Fruit fly (Drosophila melanogaster) Kc167 (cell line): ENCODE results near the gene wls.

ENCODE experiments used
- Myc ChIP-seq: fragments of >200 bp; optimal IDR thresholded peaks from 2 replicates; lab custom pipeline; 2017; ENCODE audit warnings: missing external identifiers
- Sin3A ChIP-seq: fragments of >200 bp; optimal IDR thresholded peaks from 2 replicates; lab custom pipeline; 2018; ENCODE audit warnings: missing external identifiers
- h ChIP-seq: fragments of >200 bp; optimal IDR thresholded peaks from 3 replicates; lab custom pipeline; 2018; ENCODE audit warnings: missing external identifiers
- insv ChIP-seq: fragments of >200 bp; optimal IDR thresholded peaks from 3 replicates; lab custom pipeline; 2018; ENCODE audit warnings: missing external identifiers
- psq ChIP-seq: fragments of >200 bp; optimal IDR thresholded peaks from 2 replicates; lab custom pipeline; 2017; ENCODE audit warnings: missing external identifiers
- ttk ChIP-seq: sonication (Bioruptor generic); optimal IDR thresholded peaks from 2 replicates; lab custom pipeline; 2017; ENCODE audit warnings: missing external identifiers

wls gene

DNA sequence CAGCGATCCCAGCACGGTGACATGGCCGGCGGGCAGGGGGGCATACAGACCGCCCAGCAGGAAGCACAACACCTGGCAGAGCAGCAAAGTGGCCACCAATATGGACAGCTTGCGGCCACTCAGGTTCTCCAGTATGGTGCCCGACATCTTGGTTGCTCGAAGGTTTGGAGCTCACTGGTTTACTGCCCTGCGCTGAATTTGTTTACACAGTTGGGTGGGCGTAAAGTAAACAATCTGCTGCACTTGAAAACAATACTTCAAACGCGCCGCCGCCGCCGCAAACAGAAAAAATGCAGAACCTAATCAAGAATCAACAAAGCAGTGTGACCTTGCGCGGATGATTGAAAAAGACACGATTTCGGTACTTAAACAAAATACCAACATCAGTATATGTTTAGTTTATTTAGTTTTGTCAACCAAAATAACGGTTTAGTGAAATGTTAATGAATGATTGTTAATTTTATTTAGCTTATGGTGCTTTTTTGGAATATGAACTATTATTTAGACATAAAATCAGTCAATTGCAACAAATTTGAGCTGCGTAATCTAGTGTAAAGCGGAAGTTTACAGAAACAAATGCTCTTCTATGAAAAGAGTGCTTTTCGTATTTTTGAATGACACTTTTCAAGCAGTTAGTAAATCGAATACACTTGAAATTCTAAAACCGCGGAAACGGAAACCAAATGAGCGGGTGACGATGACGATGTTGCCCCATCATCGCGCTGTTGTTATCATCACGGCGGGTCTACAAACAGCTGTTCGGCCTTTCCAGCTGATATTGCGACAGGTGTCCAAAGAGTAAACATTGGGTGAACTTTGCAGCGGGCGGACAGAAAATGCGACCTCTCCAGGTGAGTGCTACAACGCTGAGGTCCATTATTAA, at the start of gene wls, which contains the start of gene Adck5:
wls (minus strand) TSS at position 327 of the 883 bp plus-strand sequence.
Adck5 (plus strand) TSS at position 519 of the 883 bp plus-strand sequence.
- no peak for TF ChIP-seq insv (lab: Kevin White, UChicago)
- TF ChIP-seq Sin3A (lab: Kevin White, UChicago), result no peak
- TF ChIP-seq ttk, result no peak
- no peak for TF ChIP-seq psq
- TF ChIP-seq Myc (lab: Kevin White, UChicago), result no peak
- no peak for TF ChIP-seq h (lab: Kevin White, UChicago)

DNA sequence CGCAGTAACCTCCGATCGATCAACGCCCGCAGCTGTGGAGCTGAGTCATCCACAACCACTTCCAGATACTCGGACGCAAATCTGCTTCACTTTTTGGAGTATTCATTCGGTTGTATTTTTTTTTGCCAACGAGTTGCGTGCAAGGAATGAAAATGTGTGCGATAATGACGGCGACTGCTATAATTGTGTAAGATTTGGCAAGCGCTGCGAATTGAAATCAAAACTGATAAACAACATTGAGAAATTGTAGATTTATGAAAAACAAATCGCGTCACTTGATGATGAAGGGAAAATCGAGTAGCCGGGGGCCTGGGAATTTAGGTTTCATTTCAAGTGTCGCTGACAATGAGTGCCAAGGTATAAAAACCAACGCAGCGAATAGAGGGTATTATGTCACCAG, 49.5 kb upstream of the wls start:
- TF ChIP-seq psq (no peak), Myc (lab: Kevin White, UChicago) (no peak), ttk (no peak), h (lab: Kevin White, UChicago) (no peak), Sin3A (lab: Kevin White, UChicago) (no peak)

DNA sequence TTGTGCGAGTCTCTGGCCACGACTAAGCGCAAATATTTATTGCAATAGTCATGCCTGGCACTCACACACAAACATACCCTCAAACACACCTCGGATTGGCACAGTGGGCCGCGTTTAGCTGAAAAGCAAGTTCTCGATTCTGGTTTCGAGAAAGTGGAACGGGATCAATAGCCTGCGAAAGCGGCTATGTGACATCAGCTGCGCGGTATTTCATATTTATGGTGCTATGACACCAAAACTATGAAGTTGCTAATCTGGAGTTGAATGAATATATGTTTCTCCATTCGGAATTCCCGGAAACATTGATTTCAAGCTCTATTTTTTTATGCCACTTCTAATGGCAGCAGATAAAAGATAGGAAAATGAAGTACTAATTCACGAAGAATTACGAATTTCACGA, 48.5 kb upstream of the wls start:
- TF ChIP-seq h (lab: Kevin White, UChicago), result no peak
- TF ChIP-seq Sin3A (lab: Kevin White, UChicago), result no peak
- no peak for TF ChIP-seq insv (lab: Kevin White, UChicago)
- no peak for TF ChIP-seq psq
- no peak for TF ChIP-seq Myc (lab: Kevin White, UChicago)
- no peak for TF ChIP-seq ttk

DNA sequence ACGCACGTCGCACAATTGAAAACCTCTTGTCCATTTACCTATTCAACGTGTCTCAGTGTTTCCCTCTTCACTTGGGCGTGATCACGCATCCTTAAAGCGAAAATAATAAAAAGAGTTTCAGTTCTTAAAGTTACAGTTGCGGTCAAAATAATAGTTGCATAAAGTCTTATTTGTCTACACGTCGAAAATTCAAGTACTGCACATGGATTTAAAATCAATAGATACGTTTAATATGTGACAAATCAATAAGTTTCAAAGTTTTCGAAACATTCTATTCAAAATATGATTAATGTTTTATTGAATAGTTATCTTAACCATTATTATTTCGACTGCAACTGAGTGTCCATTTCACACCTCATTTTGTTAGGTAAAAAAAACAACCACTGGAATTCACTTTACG, 46.8 kb upstream of the wls start:
- TF ChIP-seq psq (no peak), insv (lab: Kevin White, UChicago) (no peak), Sin3A (lab: Kevin White, UChicago) (no peak), Myc (lab: Kevin White, UChicago) (no peak), h (lab: Kevin White, UChicago) (no peak), ttk (no peak)

DNA sequence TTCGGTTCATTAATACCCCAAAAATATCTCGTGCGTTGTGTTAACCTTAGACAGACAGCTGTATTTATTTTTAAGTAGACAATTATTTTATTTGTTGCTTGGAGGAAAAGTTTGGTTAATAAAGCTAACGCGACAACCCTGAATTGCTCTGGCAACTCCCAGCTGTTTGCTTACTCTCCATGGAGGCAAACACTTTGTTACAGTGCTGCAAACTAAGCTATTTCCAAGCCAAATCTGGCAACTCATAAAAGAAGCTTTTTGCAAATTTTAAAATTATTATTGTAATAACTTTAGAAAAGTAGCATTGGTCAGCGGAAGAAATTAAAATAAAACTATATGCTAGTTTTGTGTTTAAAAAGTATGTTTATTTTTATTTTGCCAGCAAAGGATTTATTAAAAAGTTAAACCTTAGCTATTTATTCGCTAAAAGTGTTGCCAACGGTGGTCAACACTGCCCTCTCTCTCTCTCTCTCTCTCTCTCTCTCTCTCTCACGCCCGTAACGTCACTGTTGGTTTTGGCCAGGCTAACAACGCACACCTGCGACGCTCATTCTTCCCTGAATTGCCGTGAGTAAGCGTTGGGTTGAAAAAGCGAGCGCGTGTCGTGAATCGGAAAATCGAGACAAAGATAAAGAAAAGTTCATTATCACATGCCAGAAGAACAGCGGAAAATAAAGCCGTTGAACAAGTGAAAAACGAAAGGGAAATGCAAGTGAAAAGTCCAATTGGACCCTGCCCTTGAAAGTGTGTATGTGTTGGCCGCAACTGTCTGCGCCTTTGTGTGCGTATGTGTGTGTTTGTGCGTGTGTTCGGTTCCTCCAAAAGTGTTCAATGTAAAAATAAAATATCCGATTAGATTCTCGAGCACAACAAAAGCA, 46.1 kb upstream of the wls start:
- TF ChIP-seq h (lab: Kevin White, UChicago), result no peak
- no peak for TF ChIP-seq ttk
- TF ChIP-seq Myc (lab: Kevin White, UChicago), result no peak
- no peak for TF ChIP-seq Sin3A (lab: Kevin White, UChicago)
- no peak for TF ChIP-seq psq
- no peak for TF ChIP-seq insv (lab: Kevin White, UChicago)

DNA sequence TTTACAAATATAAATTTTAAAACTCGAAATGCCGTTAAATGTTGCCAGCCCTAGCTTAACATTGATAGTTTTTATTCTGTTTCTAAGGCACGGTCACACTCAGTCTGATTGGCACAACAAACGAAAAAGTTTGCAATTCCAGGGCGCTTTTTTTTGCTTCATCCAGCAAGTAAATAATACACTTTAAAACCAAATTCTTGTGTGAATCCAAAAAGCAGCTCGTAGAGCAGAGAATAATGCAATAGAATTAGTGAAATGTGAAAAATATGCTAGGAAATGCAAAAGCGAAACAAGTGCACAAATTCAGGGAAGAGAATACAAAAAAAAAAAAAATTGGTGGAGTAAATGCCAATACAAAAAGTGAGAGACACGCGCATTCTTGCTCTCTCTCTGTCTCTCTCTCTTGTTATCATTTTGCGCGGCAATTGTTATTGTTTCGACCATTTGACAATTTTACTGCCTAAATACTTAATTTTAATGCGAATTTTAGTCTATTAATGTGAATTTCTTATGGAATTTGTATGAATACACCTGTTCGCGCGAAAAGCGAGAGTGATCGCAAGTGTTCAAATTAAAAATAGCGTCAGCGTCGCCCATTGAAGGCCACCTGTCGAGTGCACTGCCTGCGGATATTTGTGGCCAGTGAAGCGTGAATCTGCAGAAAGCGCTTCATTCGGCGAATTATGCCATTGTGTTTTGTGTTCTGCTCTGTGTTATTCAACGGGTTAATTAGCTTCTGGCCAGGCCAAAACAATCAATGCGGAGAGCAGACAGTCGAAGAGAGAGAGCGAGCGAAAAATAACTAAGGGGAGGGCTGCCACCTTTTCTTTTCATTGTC, 45.2 kb upstream of the wls start, which contains the start of gene CG42671:
CG42671 (plus strand) TSS at position 100 of the 838 bp plus-strand sequence.
- no peak for TF ChIP-seq ttk
- TF ChIP-seq Myc (lab: Kevin White, UChicago), result no peak
- no peak for TF ChIP-seq psq
- TF ChIP-seq h (lab: Kevin White, UChicago), result no peak
- TF ChIP-seq insv (lab: Kevin White, UChicago), result no peak
- TF ChIP-seq Sin3A (lab: Kevin White, UChicago), result no peak

DNA sequence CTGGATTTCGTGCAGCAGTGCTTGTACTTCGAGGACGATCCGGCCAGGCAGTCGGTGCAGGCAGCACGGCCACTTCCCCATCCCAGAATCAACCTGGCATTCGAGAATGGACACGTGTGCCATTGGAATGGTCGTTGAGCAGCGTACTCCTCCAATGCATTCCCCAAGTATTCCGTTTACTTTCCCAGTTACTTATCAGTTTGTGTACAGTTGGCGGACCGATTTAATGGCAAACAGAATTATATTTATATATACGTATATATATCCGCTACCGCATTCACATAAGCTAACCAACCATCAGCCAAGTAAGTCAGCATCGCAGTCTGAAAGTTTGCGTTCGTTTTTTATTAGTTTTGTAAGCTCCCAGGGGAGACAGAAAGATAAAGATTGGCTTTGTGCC, 44.2 kb upstream of the wls start:
- TF ChIP-seq Myc (lab: Kevin White, UChicago) (no peak), ttk (no peak), psq (no peak), h (lab: Kevin White, UChicago) (no peak), Sin3A (lab: Kevin White, UChicago) (no peak), insv (lab: Kevin White, UChicago) (no peak)

DNA sequence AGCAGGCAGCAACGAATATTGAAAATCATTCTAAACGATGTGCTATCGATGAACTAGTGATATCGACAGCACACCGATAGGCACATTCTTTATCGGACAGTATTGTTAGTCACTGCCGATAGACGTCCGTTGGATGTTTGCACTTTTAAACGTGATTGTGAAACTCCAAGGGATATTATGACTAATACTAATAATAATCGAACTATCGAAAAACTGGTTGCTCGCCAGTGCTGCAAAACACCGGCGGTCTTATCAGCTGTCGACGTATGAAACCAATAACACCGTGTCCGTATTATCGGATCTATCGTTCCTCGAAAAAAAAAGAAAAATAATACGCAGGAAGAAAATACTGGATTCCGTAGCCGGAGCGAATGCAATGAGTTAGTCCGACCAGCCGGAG, 41.1 kb upstream of the wls start, which contains the start of the genes Ube3a and CG7600:
Ube3a (minus strand) TSS at position 67 of the 400 bp plus-strand sequence.
CG7600 (plus strand) TSS at position 270 of the 400 bp plus-strand sequence.
- TF ChIP-seq psq, result no peak
- TF ChIP-seq insv (lab: Kevin White, UChicago), result no peak
- TF ChIP-seq ttk, result no peak

DNA sequence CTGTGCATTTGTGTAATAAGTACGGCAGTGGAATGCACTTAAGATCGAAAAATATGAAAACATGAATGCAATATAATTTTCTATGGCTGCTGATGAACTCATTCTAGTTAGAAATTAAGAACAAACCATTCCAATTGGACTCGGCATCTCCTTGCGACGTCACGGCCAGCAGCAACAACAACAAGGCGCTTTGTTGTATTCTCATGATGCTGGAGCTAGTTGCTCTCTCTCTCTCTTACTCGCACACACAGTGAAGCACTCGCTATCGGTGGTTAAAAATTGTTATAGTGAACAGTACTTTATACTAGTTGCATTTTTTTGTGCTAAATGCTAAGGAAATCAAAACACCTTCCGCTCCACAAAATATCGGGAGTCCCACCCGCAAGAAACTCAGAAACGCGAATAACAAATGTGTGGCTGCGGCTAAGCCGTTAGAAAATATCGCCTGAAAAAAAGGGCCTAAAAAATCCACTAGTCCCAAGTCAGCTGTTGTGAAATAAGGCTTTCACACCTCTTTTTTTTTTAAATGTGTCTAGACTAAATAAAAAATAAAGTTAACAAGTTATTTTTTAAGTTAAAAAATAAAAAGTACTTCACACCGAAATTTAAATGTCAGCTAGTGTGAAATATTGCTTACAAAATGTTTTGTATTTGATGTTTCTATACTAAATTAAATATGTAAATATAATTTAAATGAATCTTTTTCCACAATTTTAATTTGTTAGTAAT, 36.3 kb upstream of the wls start, which contains the start of gene Plod:
Plod (minus strand) TSS at position 409 of the 729 bp plus-strand sequence.
- TF ChIP-seq psq (no peak), ttk (no peak), Sin3A (lab: Kevin White, UChicago) (no peak), insv (lab: Kevin White, UChicago) (no peak), h (lab: Kevin White, UChicago) (no peak), Myc (lab: Kevin White, UChicago) (no peak)

DNA sequence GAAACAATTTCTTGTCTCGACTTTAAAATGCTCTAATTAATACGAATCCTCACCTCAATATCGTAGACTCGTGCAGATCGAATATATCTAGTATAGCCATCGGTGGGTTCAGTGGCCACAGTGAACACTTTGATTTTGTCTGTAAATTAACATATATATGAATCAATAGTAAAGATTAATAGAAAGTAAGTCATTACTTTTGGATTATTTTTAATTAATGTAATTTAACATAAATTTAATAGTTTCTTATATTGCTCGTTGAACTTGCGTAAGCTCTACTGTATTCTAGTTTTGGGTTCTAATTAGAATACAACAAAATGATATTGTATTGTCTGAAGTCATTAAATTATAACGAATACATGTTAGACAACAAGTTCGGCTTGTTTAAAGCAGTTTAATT, 35.4 kb upstream of the wls start:
- TF ChIP-seq h (lab: Kevin White, UChicago) (no peak), psq (no peak), Sin3A (lab: Kevin White, UChicago) (no peak), ttk (no peak), insv (lab: Kevin White, UChicago) (no peak), Myc (lab: Kevin White, UChicago) (no peak)
